Fruit fly (Drosophila melanogaster) whole organism, wandering third instar larva: ENCODE measurements around the gene CG7695.
A peak's percentile ranks its signal among the peaks of the same experiment; 100 is the strongest.

Experiments
- CrebA ChIP-seq: fragments of 200-800 bp; sonication (Bioruptor generic); optimal IDR thresholded peaks from 2 replicates; lab custom pipeline; 2016; ENCODE audit warnings: missing biosample characterization, mild to moderate bottlenecking, missing genetic modification characterization, borderline replicate concordance
- Jra ChIP-seq: sonication (Bioruptor generic); optimal IDR thresholded peaks from 2 replicates; lab custom pipeline; 2016; ENCODE audit warnings: missing biosample characterization, missing genetic modification characterization
- OdsH ChIP-seq: fragments of 200-800 bp; sonication (Bioruptor generic); optimal IDR thresholded peaks from 2 replicates; lab custom pipeline; 2016; ENCODE audit warnings: missing biosample characterization, mild to moderate bottlenecking, missing genetic modification characterization
- dl ChIP-seq, 2 experiments: fragments of 175-275, 200-275 bp in 1 of 2; fragments of 200-275 bp in 1 of 2; sonication (Bioruptor generic); optimal IDR thresholded peaks; lab custom pipeline; 2018; ENCODE audit warnings: mild to moderate bottlenecking in 2 of 2, missing biosample characterization in 2 of 2, missing genetic modification characterization in 2 of 2, moderate library complexity in 2 of 2; ENCODE audit not compliant: partially characterized antibody in 2 of 2, insufficient read depth in 1 of 2
- h ChIP-seq: fragments of 200-800 bp; sonication (Bioruptor generic); optimal IDR thresholded peaks from 3 replicates; lab custom pipeline; 2016; ENCODE audit warnings: missing biosample characterization, mild to moderate bottlenecking, missing genetic modification characterization
- lola ChIP-seq: fragments of >200 bp; optimal IDR thresholded peaks from 2 replicates; lab custom pipeline; 2017; ENCODE audit warnings: missing biosample characterization, missing genetic modification characterization
- rgr ChIP-seq: fragments of 200-800 bp; sonication (Bioruptor generic); optimal IDR thresholded peaks from 3 replicates; lab custom pipeline; 2016; ENCODE audit warnings: missing biosample characterization, mild to moderate bottlenecking, missing genetic modification characterization
- sv ChIP-seq: fragments of 200-800 bp; sonication (Bioruptor generic); optimal IDR thresholded peaks from 3 replicates; lab custom pipeline; 2016; ENCODE audit warnings: missing biosample characterization, missing genetic modification characterization
- usp ChIP-seq: fragments of >200 bp; optimal IDR thresholded peaks from 2 replicates; lab custom pipeline; 2017; ENCODE audit warnings: missing biosample characterization, missing genetic modification characterization
- woc ChIP-seq: sonication (Bioruptor generic); optimal IDR thresholded peaks from 2 replicates; lab custom pipeline; 2016; ENCODE audit warnings: missing biosample characterization, mild to moderate bottlenecking, missing genetic modification characterization

- no peak for TF ChIP-seq Jra
- no peak for TF ChIP-seq sv
- peak in 1 of 2 experiments; percentile 28 for TF ChIP-seq dl (GFP tag; optimal IDR thresholded peaks at IDR 0.05; lab: Kevin White, UChicago; ENCODE audit: insufficient read depth in 1 of 2, partially characterized antibody in 2 of 2)
- no peak for TF ChIP-seq usp (GFP tag; lab: Kevin White, UChicago)
- TF ChIP-seq h: no peak
- TF ChIP-seq woc (GFP tag; lab: Kevin White, UChicago): no peak
- TF ChIP-seq CrebA (GFP tag; lab: Kevin White, UChicago): no peak
- TF ChIP-seq lola (GFP tag; lab: Kevin White, UChicago): no peak
- TF ChIP-seq rgr (GFP tag; lab: Kevin White, UChicago): no peak
- no peak for TF ChIP-seq OdsH (GFP tag; lab: Kevin White, UChicago)
Observed at dm6 chr3R:18658380-18658944, 41.2 kb upstream of the CG7695 start.
